Worm (Caenorhabditis elegans) whole organism, L4 larva: Measurements from ENCODE around the gene K02D10.2.

ENCODE experiments used
- F37D6.2 ChIP-seq: sonication (generic microtip); optimal IDR thresholded peaks from 2 replicates; lab custom pipeline; 2016; ENCODE audit warnings: mild to moderate bottlenecking, missing genetic modification characterization, missing compliant biosample characterization
- F44E2.7 ChIP-seq: fragments of 200-800 bp; sonication (Bioruptor generic); IDR thresholded peaks from 2 replicates; pipeline ENCODE4 v2.1.2; 2022; ENCODE audit warnings: missing genetic modification characterization, missing compliant biosample characterization
- F49E8.2 ChIP-seq: sonication (generic microtip); optimal IDR thresholded peaks from 2 replicates; lab custom pipeline; 2016; ENCODE audit warnings: missing compliant biosample characterization, mild to moderate bottlenecking, missing genetic modification characterization, borderline replicate concordance
- R02D3.7 ChIP-seq: fragments of 150-350 bp; sonication (generic microtip); optimal IDR thresholded peaks from 3 replicates; lab custom pipeline; 2014; ENCODE audit warnings: missing biosample characterization, missing genetic modification characterization
- ZK337.2 ChIP-seq: fragments of 200-800 bp; sonication (Bioruptor generic); IDR thresholded peaks from 2 replicates; pipeline ENCODE4 v1.3.6; 2022; ENCODE audit warnings: missing genetic modification reagents, missing genetic modification characterization, missing compliant biosample characterization
- aha-1 ChIP-seq: fragments of 150-350 bp; peaks from one replicate; lab custom pipeline; 2014; ENCODE audit warnings: missing biosample characterization, missing genetic modification characterization
- aly-2 ChIP-seq: sonication (generic microtip); optimal IDR thresholded peaks from 2 replicates; lab custom pipeline; 2018; ENCODE audit warnings: missing biosample characterization, missing genetic modification characterization
- arid-1 ChIP-seq: fragments of 200-800 bp; sonication (Bioruptor generic); conservative IDR thresholded peaks from 2 replicates; pipeline ENCODE4 v1.3.6; 2022; ENCODE audit warnings: missing genetic modification reagents, missing genetic modification characterization, missing compliant biosample characterization
- attf-4 ChIP-seq: sonication (generic microtip); optimal IDR thresholded peaks from 3 replicates; lab custom pipeline; 2017; ENCODE audit warnings: missing biosample characterization, missing genetic modification characterization
- ceh-82 ChIP-seq: sonication (generic microtip); optimal IDR thresholded peaks from 2 replicates; lab custom pipeline; 2017; ENCODE audit warnings: missing biosample characterization, missing genetic modification characterization
- daf-12 ChIP-seq: fragments of 150-350 bp; optimal IDR thresholded peaks from 2 replicates; lab custom pipeline; 2014; ENCODE audit warnings: missing biosample characterization, missing genetic modification reagents, missing genetic modification characterization
- daf-19 ChIP-seq: fragments of 200-800 bp; sonication (Bioruptor generic); conservative IDR thresholded peaks from 2 replicates; pipeline ENCODE4 v1.3.6; 2022; ENCODE audit warnings: missing genetic modification characterization, missing compliant biosample characterization
- dmd-9 ChIP-seq: fragments of 200-800 bp; sonication (Bioruptor generic); IDR thresholded peaks from 2 replicates; pipeline ENCODE4 v1.3.6; 2022; ENCODE audit warnings: missing genetic modification reagents, missing genetic modification characterization, missing compliant biosample characterization
- dpl-1 ChIP-seq: fragments of 150-350 bp; optimal IDR thresholded peaks from 2 replicates; lab custom pipeline; 2014; ENCODE audit warnings: missing biosample characterization, missing genetic modification reagents, missing genetic modification characterization
- duxl-1 ChIP-seq: sonication (generic microtip); optimal IDR thresholded peaks from 2 replicates; lab custom pipeline; 2016; ENCODE audit warnings: mild to moderate bottlenecking, missing genetic modification characterization, moderate library complexity, missing compliant biosample characterization; ENCODE audit not compliant: poor library complexity
- fos-1 ChIP-seq: fragments of 150-350 bp; optimal IDR thresholded peaks from 2 replicates; lab custom pipeline; 2014; ENCODE audit warnings: missing biosample characterization, missing genetic modification characterization
- hlh-11 ChIP-seq: fragments of 200-800 bp; sonication (Bioruptor generic); optimal IDR thresholded peaks from 2 replicates; lab custom pipeline; 2018; ENCODE audit warnings: mild to moderate bottlenecking, missing genetic modification characterization, missing compliant biosample characterization
- hmg-1.1 ChIP-seq: fragments of 200-800 bp; sonication (Bioruptor generic); IDR thresholded peaks from 2 replicates; pipeline ENCODE4 v1.3.6; 2022; ENCODE audit warnings: missing genetic modification reagents, missing genetic modification characterization, missing compliant biosample characterization
- jun-1 ChIP-seq: fragments of 150-350 bp; optimal IDR thresholded peaks from 2 replicates; lab custom pipeline; 2014; ENCODE audit warnings: missing biosample characterization, missing genetic modification reagents, missing genetic modification characterization
- lin-13 ChIP-seq: fragments of 150-350 bp; optimal IDR thresholded peaks from 2 replicates; lab custom pipeline; 2014; ENCODE audit warnings: missing biosample characterization, missing genetic modification reagents, missing genetic modification characterization
- lin-15B ChIP-seq: fragments of 150-350 bp; sonication (generic microtip); optimal IDR thresholded peaks from 3 replicates; lab custom pipeline; 2014; ENCODE audit warnings: missing biosample characterization, missing genetic modification characterization
- lin-38 ChIP-seq: fragments of 200-800 bp; sonication (Bioruptor generic); IDR thresholded peaks from 2 replicates; pipeline ENCODE4 v1.3.6; 2022; ENCODE audit warnings: missing genetic modification reagents, missing genetic modification characterization, missing compliant biosample characterization
- lin-39 ChIP-seq: fragments of 150-350 bp; optimal IDR thresholded peaks from 2 replicates; lab custom pipeline; 2014; ENCODE audit warnings: missing biosample characterization, missing genetic modification reagents, missing genetic modification characterization
- lir-3 ChIP-seq: sonication (generic microtip); optimal IDR thresholded peaks from 2 replicates; lab custom pipeline; 2016; ENCODE audit warnings: mild to moderate bottlenecking, missing genetic modification characterization, missing compliant biosample characterization
- mdl-1 ChIP-seq, 2 experiments: fragments of 150-350 bp in 1 of 2; sonication (generic microtip) in 1 of 2; optimal IDR thresholded peaks; 2 replicates each; lab custom pipeline; 2014 to 2017; ENCODE audit warnings: missing biosample characterization in 2 of 2, missing genetic modification characterization in 2 of 2
- mdt-29 ChIP-seq: fragments of 200-800 bp; sonication (Bioruptor generic); IDR thresholded peaks from 2 replicates; pipeline ENCODE4 v1.3.6; 2022; ENCODE audit warnings: missing genetic modification reagents, missing genetic modification characterization, missing compliant biosample characterization
- mep-1 ChIP-seq: fragments of 150-350 bp; sonication (generic microtip); optimal IDR thresholded peaks from 3 replicates; lab custom pipeline; 2014; ENCODE audit warnings: missing biosample characterization, missing genetic modification characterization
- mxl-3 ChIP-seq: fragments of 200-800 bp; sonication (Bioruptor generic); optimal IDR thresholded peaks from 2 replicates; lab custom pipeline; 2018; ENCODE audit warnings: mild to moderate bottlenecking, missing genetic modification characterization, missing compliant biosample characterization
- nhr-10 ChIP-seq: fragments of 150-350 bp; optimal IDR thresholded peaks from 2 replicates; lab custom pipeline; 2014; ENCODE audit warnings: missing biosample characterization, missing genetic modification characterization
- nhr-11 ChIP-seq: fragments of 150-350 bp; optimal IDR thresholded peaks from 2 replicates; lab custom pipeline; 2014; ENCODE audit warnings: missing biosample characterization, missing genetic modification characterization
- nhr-237 ChIP-seq: sonication (generic microtip); optimal IDR thresholded peaks from 2 replicates; lab custom pipeline; 2017; ENCODE audit warnings: missing biosample characterization, missing genetic modification characterization
- nhr-28 ChIP-seq: fragments of 150-350 bp; optimal IDR thresholded peaks from 2 replicates; lab custom pipeline; 2014; ENCODE audit warnings: missing biosample characterization, missing genetic modification characterization
- nhr-41 ChIP-seq: fragments of 200-800 bp; sonication (Bioruptor generic); IDR thresholded peaks from 2 replicates; pipeline ENCODE4 v1.3.6; 2022; ENCODE audit warnings: missing genetic modification reagents, missing genetic modification characterization, missing compliant biosample characterization
- nhr-48 ChIP-seq: sonication (generic microtip); optimal IDR thresholded peaks from 2 replicates; lab custom pipeline; 2016; ENCODE audit warnings: mild to moderate bottlenecking, missing genetic modification characterization, missing compliant biosample characterization
- nhr-6 ChIP-seq: fragments of 150-350 bp; optimal IDR thresholded peaks from 2 replicates; lab custom pipeline; 2014; ENCODE audit warnings: missing biosample characterization, missing genetic modification characterization
- nhr-76 ChIP-seq: fragments of 150-350 bp; optimal IDR thresholded peaks from 2 replicates; lab custom pipeline; 2014; ENCODE audit warnings: missing biosample characterization, missing genetic modification characterization
- pha-4 ChIP-seq, 2 experiments: fragments of 150-350 bp in 1 of 2; fragments of 200-800 bp in 1 of 2; sonication (Bioruptor generic) in 1 of 2; IDR thresholded peaks in 1 of 2; optimal IDR thresholded peaks in 1 of 2; 2 replicates each; pipeline versions ENCODE4 v1.3.6 to Lab custom; 2014 to 2022; ENCODE audit warnings: missing genetic modification characterization in 2 of 2, missing genetic modification reagents in 2 of 2, missing biosample characterization in 1 of 2, missing compliant biosample characterization in 1 of 2
- rbr-2 ChIP-seq: sonication (generic microtip); optimal IDR thresholded peaks from 2 replicates; lab custom pipeline; 2016; ENCODE audit warnings: missing genotype, missing genetic modification characterization, missing compliant biosample characterization
- saeg-2 ChIP-seq: fragments of 200-800 bp; sonication (Bioruptor generic); IDR thresholded peaks from 2 replicates; pipeline ENCODE4 v1.3.6; 2022; ENCODE audit warnings: missing genetic modification reagents, missing genetic modification characterization, missing compliant biosample characterization
- set-16 ChIP-seq: fragments of 200-800 bp; sonication (Bioruptor generic); IDR thresholded peaks from 2 replicates; pipeline ENCODE4 v1.3.6; 2022; ENCODE audit warnings: missing genetic modification reagents, missing genetic modification characterization, missing compliant biosample characterization
- skn-1 ChIP-seq: fragments of 150-350 bp; optimal IDR thresholded peaks from 2 replicates; lab custom pipeline; 2014; ENCODE audit warnings: missing biosample characterization, missing genetic modification characterization
- snpc-4 ChIP-seq: fragments of 150-350 bp; optimal IDR thresholded peaks from 2 replicates; lab custom pipeline; 2014; ENCODE audit warnings: missing biosample characterization, missing genetic modification characterization
- spr-1 ChIP-seq: sonication (generic microtip); optimal IDR thresholded peaks from 2 replicates; lab custom pipeline; 2016; ENCODE audit warnings: mild to moderate bottlenecking, missing genetic modification characterization, missing compliant biosample characterization
- spr-3 ChIP-seq: fragments of 200-800 bp; sonication (Bioruptor generic); optimal IDR thresholded peaks from 2 replicates; lab custom pipeline; 2018; ENCODE audit warnings: mild to moderate bottlenecking, missing genetic modification characterization, missing compliant biosample characterization
- tra-1 ChIP-seq: fragments of 200-800 bp; sonication (Bioruptor generic); IDR thresholded peaks from 2 replicates; pipeline ENCODE4 v1.3.6; 2022; ENCODE audit warnings: missing genetic modification reagents, missing genetic modification characterization, missing compliant biosample characterization
- unc-62 ChIP-seq, 3 experiments: fragments of 150-350 bp in 1 of 3; sonication (generic microtip); optimal IDR thresholded peaks in 2 of 3; peaks in 1 of 3; 1 replicate in 1 of 3; 2 replicates in 2 of 3; lab custom pipeline; 2014 to 2017; ENCODE audit warnings: missing biosample characterization in 3 of 3, missing genetic modification characterization in 3 of 3, missing genetic modification reagents in 3 of 3, missing genotype in 1 of 3
- vab-7 ChIP-seq: fragments of 200-800 bp; sonication (Bioruptor generic); IDR thresholded peaks from 2 replicates; pipeline ENCODE4 v1.3.6; 2022; ENCODE audit warnings: missing genetic modification reagents, missing genetic modification characterization, missing compliant biosample characterization
- ztf-7 ChIP-seq: fragments of 150-350 bp; optimal IDR thresholded peaks from 2 replicates; lab custom pipeline; 2014; ENCODE audit warnings: missing biosample characterization, missing genetic modification characterization

Gene K02D10.2

ce11 chrIII:8795595-8796141, 24.6 kb upstream of the K02D10.2 start (continued):
- peak; percentile 90 for TF ChIP-seq pha-4 (GFP tag; IDR thresholded peaks at IDR 0.05; lab: Robert Waterston, UW)
- no peak for TF ChIP-seq pha-4 (tag; optimal IDR thresholded peaks at IDR 0.05; lab: Kevin White, UChicago)
- TF ChIP-seq mdl-1 (tag; optimal IDR thresholded peaks at IDR 0.05; lab: Kevin White, UChicago) = peak; percentile 89 to 97
- TF ChIP-seq nhr-6 (tag; lab: Kevin White, UChicago) = peak; percentile 84
- TF ChIP-seq lir-3 (tag; lab: Kevin White, UChicago) = no peak
- peak; percentile 93 for TF ChIP-seq F37D6.2 (tag; lab: Kevin White, UChicago)
- peak; percentile 58 for TF ChIP-seq nhr-237 (tag; lab: Kevin White, UChicago)
- no peak for TF ChIP-seq nhr-76 (tag; lab: Kevin White, UChicago)
- peak; percentile 88 for TF ChIP-seq arid-1 (GFP tag; lab: Robert Waterston, UW)
- TF ChIP-seq hmg-1.1 (GFP tag; lab: Robert Waterston, UW) = peak; percentile 98
- TF ChIP-seq nhr-48 = peak; percentile 96

- TF ChIP-seq nhr-48 (peak; percentile 2), ZK337.2 (GFP tag; lab: Robert Waterston, UW) (no peak), ztf-7 (tag; lab: Kevin White, UChicago) (peak; percentile 25), nhr-6 (tag; lab: Kevin White, UChicago) (peak; percentile 40), saeg-2 (GFP tag; lab: Robert Waterston, UW) (no peak), nhr-28 (peak; percentile 99), attf-4 (no peak), duxl-1 (tag; lab: Kevin White, UChicago) (peak; percentile 30), nhr-10 (tag; lab: Kevin White, UChicago) (no peak), snpc-4 (tag; lab: Kevin White, UChicago) (no peak), skn-1 (tag; lab: Kevin White, UChicago) (no peak), mxl-3 (GFP tag; lab: Kevin White, UChicago) (peak; percentile 88), spr-3 (GFP tag; lab: Kevin White, UChicago) (no peak), nhr-237 (tag; lab: Kevin White, UChicago) (no peak), pha-4 (GFP tag; IDR thresholded peaks at IDR 0.05; lab: Robert Waterston, UW) (peak; percentile 58; the same call in 1 of the 2 replicates), pha-4 (tag; optimal IDR thresholded peaks at IDR 0.05; lab: Kevin White, UChicago) (peak; percentile 91), F44E2.7 (GFP tag; lab: Robert Waterston, UW) (no peak), ceh-82 (tag; lab: Kevin White, UChicago) (no peak), F49E8.2 (tag; lab: Kevin White, UChicago) (no peak), fos-1 (tag; lab: Kevin White, UChicago) (no peak), jun-1 (tag; lab: Kevin White, UChicago) (peak; percentile 28), vab-7 (0 out of 2 replicates have a peak, but pooled peaks have one; percentile 38), mdt-29 (GFP tag; lab: Robert Waterston, UW) (no peak), rbr-2 (tag; lab: Kevin White, UChicago) (peak; percentile 51), unc-62 (GFP tag; optimal IDR thresholded peaks at IDR 0.05 in 1 of 2; lab: Kevin White, UChicago) (peak in 1 of 2 experiments; percentile 99), unc-62 (tag; optimal IDR thresholded peaks at IDR 0.05; lab: Kevin White, UChicago) (no peak), nhr-41 (GFP tag; lab: Robert Waterston, UW) (0 out of 2 replicates have a peak, but pooled peaks have one; percentile 49), lin-13 (GFP tag; lab: Kevin White, UChicago) (peak; percentile 25), R02D3.7 (no peak), dmd-9 (no peak), daf-12 (tag; lab: Kevin White, UChicago) (no peak), hlh-11 (tag; lab: Kevin White, UChicago) (peak; percentile 95), aha-1 (peak; percentile 93), set-16 (no peak; the same call in 1 of the 2 replicates), daf-19 (no peak), tra-1 (peak; percentile 75; the same call in 1 of the 2 replicates), lin-39 (tag; lab: Kevin White, UChicago) (no peak), aly-2 (tag; lab: Kevin White, UChicago) (no peak), dpl-1 (GFP tag; lab: Kevin White, UChicago) (peak; percentile 47), lin-15B (tag; lab: Kevin White, UChicago) (no peak), mep-1 (tag; lab: Kevin White, UChicago) (peak; percentile 85), nhr-11 (tag; lab: Kevin White, UChicago) (peak; percentile 36), spr-1 (tag; lab: Kevin White, UChicago) (no peak), lin-38 (GFP tag; lab: Robert Waterston, UW) (peak; percentile 64)
These were observed 23.7 kb upstream of the K02D10.2 start for ce11 chrIII:8794793-8795192.
